Worm (Caenorhabditis elegans) whole organism, early embryonic: Measurements from ENCODE around the gene glb-2.

ENCODE experiments used
- B0310.2 ChIP-seq: sonication (generic microtip); optimal IDR thresholded peaks from 2 replicates; lab custom pipeline; 2016; ENCODE audit warnings: mild to moderate bottlenecking, missing genetic modification characterization, missing compliant biosample characterization
- F13C5.2 ChIP-seq: sonication (generic microtip); optimal IDR thresholded peaks from 2 replicates; lab custom pipeline; 2017; ENCODE audit warnings: mild to moderate bottlenecking, missing genetic modification characterization, inconsistent platforms, missing compliant biosample characterization
- aly-1 ChIP-seq: sonication (generic microtip); optimal IDR thresholded peaks from 2 replicates; lab custom pipeline; 2016; ENCODE audit warnings: missing genetic modification characterization, missing compliant biosample characterization
- ama-1 ChIP-seq: fragments of 150-350 bp; optimal IDR thresholded peaks from 2 replicates; lab custom pipeline; 2014
- ceh-13 ChIP-seq: fragments of 200-800 bp; sonication (Bioruptor generic); optimal IDR thresholded peaks from 2 replicates; lab custom pipeline; 2018; ENCODE audit warnings: mild to moderate bottlenecking, missing genetic modification characterization, missing compliant biosample characterization
- ceh-36 ChIP-seq: sonication (generic microtip); optimal IDR thresholded peaks from 2 replicates; lab custom pipeline; 2016; ENCODE audit warnings: missing genetic modification characterization, inconsistent platforms, missing compliant biosample characterization
- ets-7 ChIP-seq: sonication (generic microtip); optimal IDR thresholded peaks from 2 replicates; lab custom pipeline; 2016; ENCODE audit warnings: missing genotype, missing genetic modification characterization, missing compliant biosample characterization
- flt-1 ChIP-seq: fragments of 200-800 bp; sonication (Bioruptor generic); IDR thresholded peaks from 2 replicates; pipeline ENCODE4 v1.3.6; 2022; ENCODE audit warnings: missing genetic modification characterization, missing compliant biosample characterization
- hmbx-1 ChIP-seq: sonication (generic microtip); optimal IDR thresholded peaks from 2 replicates; lab custom pipeline; 2016; ENCODE audit warnings: mild to moderate bottlenecking, missing genetic modification characterization, missing compliant biosample characterization
- hmg-4 ChIP-seq: fragments of 200-800 bp; sonication (Bioruptor generic); optimal IDR thresholded peaks from 2 replicates; lab custom pipeline; 2018; ENCODE audit warnings: mild to moderate bottlenecking, missing genetic modification characterization, missing compliant biosample characterization
- hnd-1 ChIP-seq: sonication (generic microtip); optimal IDR thresholded peaks from 2 replicates; lab custom pipeline; 2016; ENCODE audit warnings: missing genetic modification characterization, missing compliant biosample characterization
- pes-1 ChIP-seq: fragments of 200-800 bp; sonication (Bioruptor generic); IDR thresholded peaks from 2 replicates; pipeline ENCODE4 v1.3.6; 2022; ENCODE audit warnings: missing genetic modification reagents, missing genetic modification characterization, missing compliant biosample characterization
- scrt-1 ChIP-seq: fragments of 200-800 bp; sonication (Bioruptor generic); IDR thresholded peaks from 2 replicates; pipeline ENCODE4 v1.3.6; 2022; ENCODE audit warnings: missing genetic modification characterization, missing compliant biosample characterization
- sea-1 ChIP-seq: fragments of 200-800 bp; sonication (Bioruptor generic); conservative IDR thresholded peaks from 2 replicates; pipeline ENCODE4 v1.3.6; 2022; ENCODE audit warnings: missing genetic modification characterization, missing compliant biosample characterization
- tbx-11 ChIP-seq: fragments of 200-800 bp; sonication (Bioruptor generic); IDR thresholded peaks from 2 replicates; pipeline ENCODE4 v1.3.6; 2022; ENCODE audit warnings: missing genetic modification characterization, missing compliant biosample characterization
- tbx-37 ChIP-seq: fragments of 200-800 bp; sonication (Bioruptor generic); conservative IDR thresholded peaks from 2 replicates; pipeline ENCODE4 v1.3.6; 2022; ENCODE audit warnings: missing genetic modification reagents, missing genetic modification characterization, missing compliant biosample characterization
- tra-4 ChIP-seq: sonication (generic microtip); optimal IDR thresholded peaks from 2 replicates; lab custom pipeline; 2017; ENCODE audit warnings: missing genetic modification characterization, missing compliant biosample characterization

glb-2 gene

ce11 chrIV:7263137-7263536 is at the start of gene glb-2:
Gene glb-2, minus strand, starts transcription at chrIV:7263237.
- TF ChIP-seq scrt-1 (GFP tag; lab: Robert Waterston, UW) (no peak), ceh-13 (no peak), pes-1 (GFP tag; lab: Robert Waterston, UW) (no peak), tbx-37 (GFP tag; lab: Robert Waterston, UW) (no peak), flt-1 (no peak), tbx-11 (GFP tag; lab: Robert Waterston, UW) (no peak), ets-7 (tag; lab: Kevin White, UChicago) (no peak), hmbx-1 (tag; lab: Kevin White, UChicago) (no peak), ama-1 (lab: Kevin White, UChicago) (no peak), B0310.2 (tag; lab: Kevin White, UChicago) (no peak), ceh-36 (tag; lab: Kevin White, UChicago) (no peak), hnd-1 (tag; lab: Kevin White, UChicago) (no peak)

ce11 chrIV:7312620-7313194 is 49.7 kb upstream of the glb-2 start:
- no peak for TF ChIP-seq ama-1 (lab: Kevin White, UChicago)
- TF ChIP-seq tbx-37 (GFP tag; lab: Robert Waterston, UW): no peak
- no peak for TF ChIP-seq hmg-4 (GFP tag; lab: Kevin White, UChicago)
- no peak for TF ChIP-seq F13C5.2 (tag; lab: Kevin White, UChicago)
- TF ChIP-seq flt-1: no peak
- no peak for TF ChIP-seq ceh-36 (tag; lab: Kevin White, UChicago)
- TF ChIP-seq aly-1: no peak
- no peak for TF ChIP-seq sea-1 (GFP tag; lab: Robert Waterston, UW)
- TF ChIP-seq ceh-13: no peak
- TF ChIP-seq scrt-1 (GFP tag; lab: Robert Waterston, UW): no peak
- TF ChIP-seq ets-7 (tag; lab: Kevin White, UChicago): no peak
- TF ChIP-seq B0310.2 (tag; lab: Kevin White, UChicago): no peak
- no peak for TF ChIP-seq pes-1 (GFP tag; lab: Robert Waterston, UW)
- no peak for TF ChIP-seq hnd-1 (tag; lab: Kevin White, UChicago)
- TF ChIP-seq tra-4: no peak

- TF ChIP-seq tbx-37 (GFP tag; lab: Robert Waterston, UW): no peak
- no peak for TF ChIP-seq ets-7 (tag; lab: Kevin White, UChicago)
- TF ChIP-seq B0310.2 (tag; lab: Kevin White, UChicago): no peak
- no peak for TF ChIP-seq scrt-1 (GFP tag; lab: Robert Waterston, UW)
- no peak for TF ChIP-seq pes-1 (GFP tag; lab: Robert Waterston, UW)
- TF ChIP-seq ama-1 (lab: Kevin White, UChicago): no peak
- TF ChIP-seq F13C5.2 (tag; lab: Kevin White, UChicago): no peak
- TF ChIP-seq ceh-13: no peak
- no peak for TF ChIP-seq tra-4
- no peak for TF ChIP-seq sea-1 (GFP tag; lab: Robert Waterston, UW)
- TF ChIP-seq flt-1: no peak
- TF ChIP-seq hmg-4 (GFP tag; lab: Kevin White, UChicago): no peak
- TF ChIP-seq aly-1: no peak
These were observed 47.8 kb upstream of the glb-2 start for ce11 chrIV:7310842-7311241.

ce11 chrIV:7310410-7310809 is 47.4 kb upstream of the glb-2 start, which contains the start of gene grl-4:
Gene grl-4, minus strand, starts transcription at chrIV:7310760.
- no peak for TF ChIP-seq ceh-13
- no peak for TF ChIP-seq ceh-36 (tag; lab: Kevin White, UChicago)
- TF ChIP-seq ets-7 (tag; lab: Kevin White, UChicago): no peak
- TF ChIP-seq B0310.2 (tag; lab: Kevin White, UChicago): no peak
- no peak for TF ChIP-seq flt-1
- TF ChIP-seq sea-1 (GFP tag; lab: Robert Waterston, UW): no peak
- TF ChIP-seq tra-4: no peak
- TF ChIP-seq hnd-1 (tag; lab: Kevin White, UChicago): no peak
- no peak for TF ChIP-seq hmg-4 (GFP tag; lab: Kevin White, UChicago)
- TF ChIP-seq scrt-1 (GFP tag; lab: Robert Waterston, UW): no peak
- no peak for TF ChIP-seq tbx-11 (GFP tag; lab: Robert Waterston, UW)
- no peak for TF ChIP-seq hmbx-1 (tag; lab: Kevin White, UChicago)
- no peak for TF ChIP-seq pes-1 (GFP tag; lab: Robert Waterston, UW)
- TF ChIP-seq tbx-37 (GFP tag; lab: Robert Waterston, UW): no peak
- TF ChIP-seq ama-1 (lab: Kevin White, UChicago): no peak
- no peak for TF ChIP-seq aly-1
- TF ChIP-seq F13C5.2 (tag; lab: Kevin White, UChicago): no peak

- no peak for TF ChIP-seq ceh-36 (tag; lab: Kevin White, UChicago)
- no peak for TF ChIP-seq pes-1 (GFP tag; lab: Robert Waterston, UW)
- TF ChIP-seq ets-7 (tag; lab: Kevin White, UChicago): no peak
- TF ChIP-seq tra-4: no peak
- no peak for TF ChIP-seq flt-1
- no peak for TF ChIP-seq tbx-11 (GFP tag; lab: Robert Waterston, UW)
- TF ChIP-seq hnd-1 (tag; lab: Kevin White, UChicago): no peak
These were observed 46.6 kb upstream of the glb-2 start for ce11 chrIV:7309678-7310077.

- no peak for TF ChIP-seq tbx-11 (GFP tag; lab: Robert Waterston, UW)
- no peak for TF ChIP-seq B0310.2 (tag; lab: Kevin White, UChicago)
- TF ChIP-seq sea-1 (GFP tag; lab: Robert Waterston, UW): no peak
- no peak for TF ChIP-seq hnd-1 (tag; lab: Kevin White, UChicago)
- TF ChIP-seq flt-1: no peak
- no peak for TF ChIP-seq scrt-1 (GFP tag; lab: Robert Waterston, UW)
- TF ChIP-seq tra-4: no peak
- TF ChIP-seq F13C5.2 (tag; lab: Kevin White, UChicago): no peak
- TF ChIP-seq aly-1: no peak
- no peak for TF ChIP-seq hmbx-1 (tag; lab: Kevin White, UChicago)
- TF ChIP-seq ama-1 (lab: Kevin White, UChicago): no peak
These were observed 45.9 kb upstream of the glb-2 start, which contains the start of gene F42C5.6 for ce11 chrIV:7308974-7309373. Gene F42C5.6, minus strand, starts transcription at chrIV:7309074.

ce11 chrIV:7305325-7305724 is 42.3 kb upstream of the glb-2 start, which contains the start of gene npr-27:
Gene npr-27, plus strand, starts transcription at chrIV:7305625.
- TF ChIP-seq ceh-13 (no peak), aly-1 (no peak), hmbx-1 (tag; lab: Kevin White, UChicago) (no peak)
